Fruit fly (Drosophila melanogaster): ENCODE data around the gene nes.
A peak's percentile ranks its signal among the peaks of the same experiment; 100 is the strongest.

The nes gene

DNA sequence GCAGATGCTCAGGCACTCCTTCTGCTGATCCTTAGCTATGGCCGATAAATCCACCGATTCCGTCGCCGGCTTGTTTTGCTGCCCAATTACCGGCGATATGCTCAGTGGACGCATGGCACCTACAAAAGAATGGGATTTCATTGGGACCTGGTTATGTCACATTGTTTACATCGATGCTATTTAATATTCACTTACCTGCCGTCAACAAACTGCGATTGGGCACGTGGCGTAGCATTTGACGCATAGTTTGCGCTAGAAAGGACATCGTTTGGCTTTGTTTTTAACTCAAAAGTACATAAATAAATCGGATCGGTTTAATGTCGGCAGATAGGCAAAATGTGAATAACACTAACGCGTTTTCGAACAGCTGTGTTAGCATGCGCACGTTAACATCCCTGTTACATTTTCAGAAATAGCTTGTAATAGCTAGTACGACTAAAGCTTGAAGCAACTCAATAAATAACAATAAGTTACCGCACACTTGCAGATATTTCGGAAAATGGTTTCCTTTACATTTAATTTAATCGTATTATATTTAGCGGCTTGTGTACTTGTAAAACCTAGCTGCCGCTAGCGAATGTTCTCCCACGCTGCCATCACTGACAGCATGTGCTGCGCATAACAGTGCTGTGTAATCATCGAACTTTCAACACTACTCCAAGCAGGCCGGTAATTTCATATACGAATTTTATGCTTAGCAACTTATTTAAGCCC is 5.6 kb downstream of the nes start, which contains the start of the genes mRpL21 and rept (continued):
- TF ChIP-seq tna (GFP tag; IDR thresholded peaks at IDR 0.05; ENCODE audit: partially characterized antibody) (no peak), CG8765 (GFP tag; IDR thresholded peaks at IDR 0.05) (no peak), stwl (tag; optimal IDR thresholded peaks at IDR 0.05) (peak; percentile 34), CG7963 (GFP tag; IDR thresholded peaks at IDR 0.05; ENCODE audit: partially characterized antibody) (no peak), CG8281 (tag; optimal IDR thresholded peaks at IDR 0.05) (no peak), CG7786 (GFP tag; optimal IDR thresholded peaks at IDR 0.05) (peak; percentile 50), Ravus (GFP tag; IDR thresholded peaks at IDR 0.05) (no peak), CG15269 (tag; optimal IDR thresholded peaks at IDR 0.05) (peak; percentile 19), CG6813 (GFP tag; optimal IDR thresholded peaks at IDR 0.05) (no peak), Sox100B (GFP tag; optimal IDR thresholded peaks at IDR 0.05) (peak; percentile 43), luna (GFP tag; optimal IDR thresholded peaks at IDR 0.05) (no peak), wdn (GFP tag; IDR thresholded peaks at IDR 0.05) (peak; percentile 16; the same call in 1 of the 2 replicates), CG2889 (GFP tag; IDR thresholded peaks at IDR 0.05) (no peak), CG4282 (GFP tag; optimal IDR thresholded peaks at IDR 0.05) (peak; percentile 38), disco-r (GFP tag; optimal IDR thresholded peaks at IDR 0.05) (no peak), CG4404 (GFP tag; IDR thresholded peaks at IDR 0.05) (no peak), Nf-YA (GFP tag; IDR thresholded peaks at IDR 0.05) (no peak), bab2 (GFP tag; optimal IDR thresholded peaks at IDR 0.05) (peak; percentile 56), Fer1 (GFP tag; optimal IDR thresholded peaks at IDR 0.05) (peak; percentile 77), CG1233 (GFP tag; optimal IDR thresholded peaks at IDR 0.05) (peak; percentile 36), jigr1 (GFP tag; IDR thresholded peaks at IDR 0.05) (no peak), dimm (GFP tag; IDR thresholded peaks at IDR 0.05) (no peak), kah (GFP tag; optimal IDR thresholded peaks at IDR 0.05) (no peak), CG7271 (tag; optimal IDR thresholded peaks at IDR 0.05) (no peak), mam (GFP tag; optimal IDR thresholded peaks at IDR 0.05) (peak; percentile 66), CG3726 (GFP tag; IDR thresholded peaks at IDR 0.05) (no peak), bcd (GFP tag; optimal IDR thresholded peaks at IDR 0.05) (peak; percentile 45), dysf (GFP tag; IDR thresholded peaks at IDR 0.05) (peak; percentile 45; the same call in 2 of the 3 replicates), CG18764 (GFP tag; optimal IDR thresholded peaks at IDR 0.05) (peak; percentile 36), CG42726 (GFP tag; IDR thresholded peaks at IDR 0.05; ENCODE audit: partially characterized antibody) (no peak), sna (GFP tag; IDR thresholded peaks at IDR 0.05; ENCODE audit: partially characterized antibody) (no peak), Deaf1 (tag; optimal IDR thresholded peaks at IDR 0.05) (peak; percentile 6), CG6765 (GFP tag; optimal IDR thresholded peaks at IDR 0.05) (peak; percentile 16), CG9215 (GFP tag; IDR thresholded peaks at IDR 0.05) (0 out of 2 replicates have a peak, but pooled peaks have one; percentile 13), Antp (GFP tag; optimal IDR thresholded peaks at IDR 0.05) (peak; percentile 16), CG2116 (GFP tag; optimal IDR thresholded peaks at IDR 0.05) (peak; percentile 65), CG10543 (GFP tag; optimal IDR thresholded peaks at IDR 0.05) (peak; percentile 37), CG10274 (GFP tag; optimal IDR thresholded peaks at IDR 0.05) (no peak), CG2199 (GFP tag; IDR thresholded peaks at IDR 0.05) (no peak), pros (GFP tag; optimal IDR thresholded peaks at IDR 0.05) (no peak), her (GFP tag; optimal IDR thresholded peaks at IDR 0.05) (peak; percentile 60), CG17802 (tag; optimal IDR thresholded peaks at IDR 0.05) (no peak), CG11560 (tag; IDR thresholded peaks at IDR 0.05) (no peak), NK7.1 (GFP tag; optimal IDR thresholded peaks at IDR 0.05) (peak; percentile 15), Sry-β (GFP tag; optimal IDR thresholded peaks at IDR 0.05) (peak; percentile 96), Lim3 (GFP tag; IDR thresholded peaks at IDR 0.05) (no peak), CTCF (GFP tag; optimal IDR thresholded peaks at IDR 0.05) (no peak), CG14965 (GFP tag; optimal IDR thresholded peaks at IDR 0.05; ENCODE audit: borderline replicate concordance) (no peak), HLH3B (GFP tag; IDR thresholded peaks at IDR 0.05) (no peak; the same call in 1 of the 2 replicates), CG14860 (GFP tag; IDR thresholded peaks at IDR 0.05; ENCODE audit: partially characterized antibody) (no peak)

Measured in whole organism, embryonic.